Worm (Caenorhabditis elegans) whole organism, L1 larva: ENCODE measurements around the gene B0361.4.

Source experiments
- C04F5.9 ChIP-seq: sonication (generic microtip); optimal IDR thresholded peaks from 2 replicates; lab custom pipeline; 2016; ENCODE audit warnings: missing genetic modification characterization, missing compliant biosample characterization
- C16A3.4 ChIP-seq: fragments of 150-350 bp; optimal IDR thresholded peaks from 2 replicates; lab custom pipeline; 2014; ENCODE audit warnings: missing biosample characterization, missing genetic modification characterization
- F16B12.6 ChIP-seq: fragments of 150-350 bp; optimal IDR thresholded peaks from 2 replicates; lab custom pipeline; 2014; ENCODE audit warnings: missing biosample characterization, missing genetic modification characterization
- aha-1 ChIP-seq: fragments of 150-350 bp; optimal IDR thresholded peaks from 2 replicates; lab custom pipeline; 2014; ENCODE audit warnings: missing biosample characterization, missing genetic modification characterization
- aly-2 ChIP-seq: fragments of 150-350 bp; optimal IDR thresholded peaks from 2 replicates; lab custom pipeline; 2014; ENCODE audit warnings: missing biosample characterization, missing genetic modification characterization
- blmp-1 ChIP-seq: fragments of 150-350 bp; optimal IDR thresholded peaks from 2 replicates; lab custom pipeline; 2014; ENCODE audit warnings: missing biosample characterization, missing genetic modification characterization
- ceh-82 ChIP-seq, 3 experiments: fragments of 150-350 bp in 1 of 3; sonication (generic microtip) in 2 of 3; optimal IDR thresholded peaks; 2 replicates each; lab custom pipeline; 2014 to 2017; ENCODE audit warnings: missing biosample characterization in 3 of 3, missing genetic modification characterization in 3 of 3
- dpl-1 ChIP-seq, 3 experiments: fragments of 150-350 bp in 2 of 3; sonication (generic microtip) in 1 of 3; optimal IDR thresholded peaks; 2 replicates each; lab custom pipeline; 2014 to 2017; ENCODE audit warnings: missing biosample characterization in 3 of 3, missing genetic modification characterization in 3 of 3, missing genetic modification reagents in 3 of 3
- dsc-1 ChIP-seq: sonication (generic microtip); optimal IDR thresholded peaks from 2 replicates; lab custom pipeline; 2016; ENCODE audit warnings: mild to moderate bottlenecking, missing genetic modification characterization, missing compliant biosample characterization
- efl-1 ChIP-seq, 4 experiments: fragments of 150-350 bp; optimal IDR thresholded peaks in 3 of 4; peaks in 1 of 4; 1 replicate in 1 of 4; 2 replicates in 3 of 4; lab custom pipeline; 2014; ENCODE audit warnings: missing biosample characterization in 2 of 4, missing genetic modification characterization in 2 of 4, missing genetic modification reagents in 2 of 4
- efl-3 ChIP-seq: fragments of 200-800 bp; sonication (Bioruptor generic); optimal IDR thresholded peaks from 2 replicates; lab custom pipeline; 2018; ENCODE audit warnings: mild to moderate bottlenecking, missing genetic modification characterization, missing compliant biosample characterization
- egl-13 ChIP-seq: sonication (generic microtip); optimal IDR thresholded peaks from 2 replicates; lab custom pipeline; 2016; ENCODE audit warnings: missing genotype, missing genetic modification reagents, missing genetic modification characterization, missing compliant biosample characterization
- egl-27 ChIP-seq, 2 experiments: fragments of 150-350 bp in 1 of 2; sonication (generic microtip); optimal IDR thresholded peaks; 3 replicates each; lab custom pipeline; 2017 to 2018; ENCODE audit warnings: missing biosample characterization in 2 of 2, missing genetic modification characterization in 2 of 2, missing genetic modification reagents in 2 of 2
- elt-3 ChIP-seq, 6 experiments: fragments of 150-350 bp in 1 of 6; sonication (generic microtip); optimal IDR thresholded peaks; 2 replicates each; lab custom pipeline; 2017 to 2018; ENCODE audit warnings: missing biosample characterization in 6 of 6, missing genetic modification characterization in 6 of 6, inconsistent platforms in 1 of 6
- fkh-10 ChIP-seq: sonication (generic microtip); optimal IDR thresholded peaks from 2 replicates; lab custom pipeline; 2017; ENCODE audit warnings: missing biosample characterization, missing genetic modification reagents, missing genetic modification characterization
- fkh-4 ChIP-seq: sonication (generic microtip); optimal IDR thresholded peaks from 2 replicates; lab custom pipeline; 2016; ENCODE audit warnings: missing compliant biosample characterization, missing genetic modification characterization, borderline replicate concordance
- fkh-8 ChIP-seq: sonication (generic microtip); optimal IDR thresholded peaks from 2 replicates; lab custom pipeline; 2016; ENCODE audit warnings: mild to moderate bottlenecking, missing genetic modification characterization, missing compliant biosample characterization
- irx-1 ChIP-seq: sonication (generic microtip); optimal IDR thresholded peaks from 2 replicates; lab custom pipeline; 2016; ENCODE audit warnings: missing genetic modification characterization, missing compliant biosample characterization
- jun-1 ChIP-seq: fragments of 150-350 bp; optimal IDR thresholded peaks from 2 replicates; lab custom pipeline; 2014; ENCODE audit warnings: missing biosample characterization, missing genetic modification reagents, missing genetic modification characterization
- lin-14 ChIP-seq: fragments of 200-800 bp; sonication (Bioruptor generic); optimal IDR thresholded peaks from 2 replicates; lab custom pipeline; 2018; ENCODE audit warnings: mild to moderate bottlenecking, missing genetic modification characterization, moderate library complexity, missing compliant biosample characterization
- lin-15B ChIP-seq: fragments of 150-350 bp; sonication (generic microtip); optimal IDR thresholded peaks from 3 replicates; lab custom pipeline; 2014; ENCODE audit warnings: missing biosample characterization, missing genetic modification characterization
- lin-35 ChIP-seq, 2 experiments: fragments of 150-350 bp; optimal IDR thresholded peaks; 2 replicates each; lab custom pipeline; 2014; ENCODE audit warnings: missing biosample characterization in 2 of 2, missing genetic modification characterization in 2 of 2, missing genetic modification reagents in 2 of 2
- lin-39 ChIP-seq: fragments of 150-350 bp; optimal IDR thresholded peaks from 2 replicates; lab custom pipeline; 2014; ENCODE audit warnings: missing biosample characterization, missing genetic modification reagents, missing genetic modification characterization
- lir-3 ChIP-seq: sonication (generic microtip); optimal IDR thresholded peaks from 2 replicates; lab custom pipeline; 2016; ENCODE audit warnings: mild to moderate bottlenecking, missing genetic modification characterization, moderate library complexity, missing compliant biosample characterization; ENCODE audit not compliant: poor library complexity
- lsy-2 ChIP-seq, 2 experiments: fragments of 150-350 bp; optimal IDR thresholded peaks; 2 replicates each; lab custom pipeline; 2014; ENCODE audit warnings: missing biosample characterization in 2 of 2, missing genetic modification characterization in 2 of 2
- mdl-1 ChIP-seq, 2 experiments: fragments of 150-350 bp; optimal IDR thresholded peaks; 2 replicates each; lab custom pipeline; 2014 to 2017; ENCODE audit warnings: missing biosample characterization in 2 of 2, missing genetic modification characterization in 2 of 2, inconsistent platforms in 1 of 2
- mef-2 ChIP-seq: fragments of 150-350 bp; optimal IDR thresholded peaks from 2 replicates; lab custom pipeline; 2014; ENCODE audit warnings: missing biosample characterization, missing genetic modification characterization
- mep-1 ChIP-seq: fragments of 150-350 bp; optimal IDR thresholded peaks from 2 replicates; lab custom pipeline; 2014; ENCODE audit warnings: missing biosample characterization, missing genetic modification characterization
- nhr-12 ChIP-seq: sonication (generic microtip); optimal IDR thresholded peaks from 2 replicates; lab custom pipeline; 2017; ENCODE audit warnings: missing biosample characterization, missing genetic modification characterization
- nhr-20 ChIP-seq: sonication (generic microtip); optimal IDR thresholded peaks from 2 replicates; lab custom pipeline; 2016; ENCODE audit warnings: mild to moderate bottlenecking, missing genetic modification characterization, missing compliant biosample characterization
- nhr-47 ChIP-seq: sonication (generic microtip); optimal IDR thresholded peaks from 2 replicates; lab custom pipeline; 2016; ENCODE audit warnings: mild to moderate bottlenecking, missing genetic modification characterization, moderate library complexity, missing compliant biosample characterization
- nhr-71 ChIP-seq: sonication (generic microtip); optimal IDR thresholded peaks from 2 replicates; lab custom pipeline; 2016; ENCODE audit warnings: mild to moderate bottlenecking, missing genetic modification characterization, moderate library complexity, missing compliant biosample characterization
- nhr-85 ChIP-seq: sonication (generic microtip); peaks from one replicate; lab custom pipeline; 2016; ENCODE audit warnings: missing genetic modification characterization, inconsistent platforms, missing compliant biosample characterization
- nhr-90 ChIP-seq: sonication (generic microtip); optimal IDR thresholded peaks from 2 replicates; lab custom pipeline; 2016; ENCODE audit warnings: mild to moderate bottlenecking, missing genetic modification characterization, missing compliant biosample characterization; ENCODE audit not compliant: poor library complexity
- pag-3 ChIP-seq: sonication (generic microtip); optimal IDR thresholded peaks from 2 replicates; lab custom pipeline; 2017; ENCODE audit warnings: missing genetic modification characterization, mild to moderate bottlenecking, missing compliant biosample characterization, antibody characterized with exemption, borderline replicate concordance; ENCODE audit not compliant: insufficient read depth
- pqm-1 ChIP-seq: sonication (generic microtip); optimal IDR thresholded peaks from 3 replicates; lab custom pipeline; 2017; ENCODE audit warnings: missing biosample characterization, missing genetic modification characterization
- skn-1 ChIP-seq: fragments of 150-350 bp; optimal IDR thresholded peaks from 2 replicates; lab custom pipeline; 2014; ENCODE audit warnings: missing biosample characterization, missing genetic modification characterization
- snpc-4 ChIP-seq: fragments of 150-350 bp; optimal IDR thresholded peaks from 2 replicates; lab custom pipeline; 2014; ENCODE audit warnings: missing biosample characterization, missing genetic modification characterization
- snu-23 ChIP-seq: sonication (generic microtip); optimal IDR thresholded peaks from 2 replicates; lab custom pipeline; 2016; ENCODE audit warnings: missing genetic modification characterization, missing compliant biosample characterization
- unc-130 ChIP-seq: fragments of 150-350 bp; optimal IDR thresholded peaks from 2 replicates; lab custom pipeline; 2017; ENCODE audit warnings: missing biosample characterization, missing genetic modification characterization, inconsistent platforms
- unc-30 ChIP-seq: sonication (generic microtip); optimal IDR thresholded peaks from 2 replicates; lab custom pipeline; 2017; ENCODE audit warnings: missing biosample characterization, missing genetic modification characterization
- unc-98 ChIP-seq: fragments of 200-800 bp; sonication (Bioruptor generic); IDR thresholded peaks from 2 replicates; pipeline ENCODE4 v1.3.6; 2022; ENCODE audit warnings: missing genetic modification characterization, missing compliant biosample characterization
- vab-15 ChIP-seq: sonication (generic microtip); optimal IDR thresholded peaks from 2 replicates; lab custom pipeline; 2017; ENCODE audit warnings: missing genotype, mild to moderate bottlenecking, missing genetic modification characterization, missing compliant biosample characterization
- xbp-1 ChIP-seq: sonication (generic microtip); optimal IDR thresholded peaks from 2 replicates; lab custom pipeline; 2016; ENCODE audit warnings: missing genetic modification characterization, missing compliant biosample characterization
- ztf-11 ChIP-seq, 2 experiments: sonication (generic microtip); optimal IDR thresholded peaks; 2 replicates each; lab custom pipeline; 2016 to 2017; ENCODE audit warnings: missing genetic modification characterization in 2 of 2, missing biosample characterization in 1 of 2, missing compliant biosample characterization in 1 of 2
- ztf-4 ChIP-seq: fragments of 150-350 bp; optimal IDR thresholded peaks from 2 replicates; lab custom pipeline; 2014; ENCODE audit warnings: missing biosample characterization, missing genetic modification characterization

B0361.4 gene

DNA sequence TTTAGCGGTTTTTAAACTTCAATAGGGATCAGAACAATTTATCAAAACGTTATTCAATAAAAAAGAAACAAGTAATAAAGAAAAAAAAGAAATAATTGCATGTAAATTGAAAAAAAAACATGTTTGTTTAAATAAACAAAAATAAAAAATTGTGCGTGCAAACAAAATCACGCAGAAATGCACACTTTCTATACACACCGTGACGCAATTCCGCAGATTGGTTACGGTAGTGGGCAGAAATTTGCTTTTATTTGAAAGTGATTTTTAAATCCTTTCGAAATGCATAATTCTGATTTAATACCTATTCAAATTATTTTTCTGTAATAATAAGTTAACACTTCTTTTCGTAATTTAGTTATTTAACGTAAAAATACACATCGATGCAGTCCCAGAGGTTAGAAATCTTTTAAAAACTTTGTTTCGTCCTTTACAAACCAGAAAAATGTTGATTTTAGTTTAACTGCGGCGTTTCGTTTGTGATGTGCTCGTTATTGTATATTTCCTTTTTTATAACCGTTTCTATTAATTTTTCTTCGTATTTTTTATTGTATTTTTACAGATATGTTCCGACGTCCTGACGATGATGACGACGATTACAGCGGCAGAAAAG lies 34.4 kb downstream of the B0361.4 start, which contains the start of gene cwf-19L2:
Gene cwf-19L2, plus strand, starts transcription at position 560 of the 610 bp plus-strand sequence.
- TF ChIP-seq efl-1 (optimal IDR thresholded peaks at IDR 0.05; lab: Kevin White, UChicago) (peak; percentile 2 to 67), efl-1 (GFP tag; optimal IDR thresholded peaks at IDR 0.05 in 1 of 2; lab: Kevin White, UChicago) (no peak), lsy-2 (tag; optimal IDR thresholded peaks at IDR 0.05; lab: Kevin White, UChicago) (peak; percentile 44 to 70), F16B12.6 (tag; lab: Kevin White, UChicago) (peak; percentile 57), blmp-1 (tag; lab: Kevin White, UChicago) (no peak), nhr-12 (tag; lab: Kevin White, UChicago) (no peak), fkh-10 (no peak), nhr-20 (tag; lab: Kevin White, UChicago) (no peak), mef-2 (tag; lab: Kevin White, UChicago) (no peak), unc-30 (no peak), unc-98 (GFP tag; lab: Robert Waterston, UW) (no peak), pqm-1 (no peak), aha-1 (no peak), C04F5.9 (tag; lab: Kevin White, UChicago) (no peak), mep-1 (tag; lab: Kevin White, UChicago) (no peak), aly-2 (tag; lab: Kevin White, UChicago) (no peak), C16A3.4 (tag; lab: Kevin White, UChicago) (no peak), lin-35 (GFP tag; optimal IDR thresholded peaks at IDR 0.05; lab: Kevin White, UChicago) (peak in 1 of 2 experiments; percentile 3), snpc-4 (tag; lab: Kevin White, UChicago) (no peak), fkh-8 (tag; lab: Kevin White, UChicago) (no peak), lin-15B (tag; lab: Kevin White, UChicago) (no peak), pag-3 (tag; lab: Kevin White, UChicago) (no peak)

DNA sequence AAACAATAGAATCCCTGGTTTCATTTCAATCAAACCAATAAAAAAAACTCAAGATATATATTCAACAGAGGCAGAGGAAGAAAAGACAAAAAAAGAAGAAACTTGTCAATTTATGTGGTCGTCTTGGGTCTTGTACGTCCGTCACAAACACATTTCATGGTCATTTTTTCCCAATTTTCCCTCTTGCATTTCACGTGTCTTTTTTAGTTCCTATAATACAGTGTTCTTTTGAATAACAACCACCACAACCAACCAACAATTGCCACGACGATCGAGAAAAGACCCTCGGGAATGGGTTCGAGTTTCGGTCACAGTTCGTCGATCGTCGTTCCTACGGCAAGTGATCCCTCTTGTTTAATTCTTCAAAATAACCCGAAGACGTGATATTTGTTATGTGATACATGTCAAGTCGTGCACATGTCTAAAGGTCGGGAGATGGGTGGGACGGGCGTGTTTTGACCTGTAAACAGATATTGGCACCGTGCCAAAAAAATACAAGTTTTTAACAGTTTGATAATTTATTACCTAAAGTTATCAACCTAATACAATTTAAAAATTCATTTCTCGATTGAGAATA lies 37.4 kb downstream of the B0361.4 start:
- TF ChIP-seq egl-13 (tag; lab: Kevin White, UChicago) (no peak), irx-1 (no peak), lir-3 (no peak), lsy-2 (tag; optimal IDR thresholded peaks at IDR 0.05; lab: Kevin White, UChicago) (peak in 1 of 2 experiments; percentile 2), egl-27 (tag; optimal IDR thresholded peaks at IDR 0.05; lab: Kevin White, UChicago) (no peak), pqm-1 (no peak), ceh-82 (tag; optimal IDR thresholded peaks at IDR 0.05; lab: Kevin White, UChicago) (no peak), mep-1 (tag; lab: Kevin White, UChicago) (peak; percentile 38), elt-3 (tag; optimal IDR thresholded peaks at IDR 0.05; lab: Kevin White, UChicago) (peak in 1 of 6 experiments; percentile 18), unc-30 (no peak), mef-2 (tag; lab: Kevin White, UChicago) (no peak), dpl-1 (GFP tag; optimal IDR thresholded peaks at IDR 0.05; lab: Kevin White, UChicago) (no peak), jun-1 (tag; lab: Kevin White, UChicago) (no peak), nhr-47 (tag; lab: Kevin White, UChicago) (no peak), F16B12.6 (tag; lab: Kevin White, UChicago) (no peak), lin-15B (tag; lab: Kevin White, UChicago) (no peak), ztf-11 (tag; optimal IDR thresholded peaks at IDR 0.05; lab: Kevin White, UChicago) (no peak), lin-35 (GFP tag; optimal IDR thresholded peaks at IDR 0.05; lab: Kevin White, UChicago) (peak in 1 of 2 experiments; percentile 7), dsc-1 (tag; lab: Kevin White, UChicago) (no peak), nhr-12 (tag; lab: Kevin White, UChicago) (no peak), nhr-71 (tag; lab: Kevin White, UChicago) (peak; percentile 26), nhr-90 (tag; lab: Kevin White, UChicago) (no peak), xbp-1 (peak; percentile 89), vab-15 (no peak), fkh-4 (tag; lab: Kevin White, UChicago) (no peak), lin-39 (no peak), unc-130 (no peak), mdl-1 (tag; optimal IDR thresholded peaks at IDR 0.05; lab: Kevin White, UChicago) (no peak), snu-23 (peak; percentile 26), C16A3.4 (tag; lab: Kevin White, UChicago) (no peak), skn-1 (tag; lab: Kevin White, UChicago) (no peak), nhr-85 (tag; lab: Kevin White, UChicago) (peak; percentile 70), efl-3 (no peak), nhr-20 (tag; lab: Kevin White, UChicago) (peak; percentile 66), lin-14 (peak; percentile 63), ztf-4 (tag; lab: Kevin White, UChicago) (no peak), blmp-1 (tag; lab: Kevin White, UChicago) (peak; percentile 39)
